Fruit fly (Drosophila melanogaster): Measurements from ENCODE around the gene CG46435.

The CG46435 gene

DNA sequence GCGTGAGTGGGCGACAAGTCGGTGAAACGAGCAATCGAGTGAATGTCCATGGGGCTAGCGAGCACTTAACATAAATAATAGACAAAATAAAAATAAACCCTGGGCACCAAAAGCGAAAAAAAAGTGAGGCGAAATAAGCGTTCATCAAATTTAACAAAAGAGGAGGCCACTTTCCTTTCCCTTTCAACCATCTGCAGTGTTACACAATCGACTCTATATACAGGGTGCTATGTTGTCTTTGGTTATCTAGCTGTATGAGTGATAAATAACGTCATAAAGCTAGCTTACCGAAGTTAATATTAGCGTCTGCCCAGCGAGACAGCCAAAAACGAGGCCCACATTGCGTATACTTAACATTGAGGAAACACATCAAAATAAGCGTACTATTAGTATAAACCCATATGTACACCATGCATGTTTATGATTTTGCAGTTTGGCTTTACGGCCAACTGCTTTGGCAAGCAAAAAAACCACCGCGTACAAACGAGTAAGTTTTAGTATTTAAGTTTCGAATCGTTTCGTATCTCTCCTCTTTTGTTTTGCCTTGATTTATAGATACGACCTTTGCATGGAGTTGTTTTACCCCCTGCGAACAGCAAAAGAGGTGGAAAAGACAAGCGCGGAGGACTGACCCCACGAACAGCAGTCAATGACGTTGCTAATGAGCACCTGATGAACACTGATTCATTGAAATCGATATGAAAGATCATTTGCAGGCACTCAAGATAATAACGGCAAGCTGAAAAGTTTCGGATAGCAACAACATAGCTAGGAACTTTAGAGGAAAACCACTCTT, 20.2 kb downstream of the CG46435 start:
- TF ChIP-seq CG17801 (GFP tag; optimal IDR thresholded peaks at IDR 0.05; ENCODE audit: partially characterized antibody) = no peak

DNA sequence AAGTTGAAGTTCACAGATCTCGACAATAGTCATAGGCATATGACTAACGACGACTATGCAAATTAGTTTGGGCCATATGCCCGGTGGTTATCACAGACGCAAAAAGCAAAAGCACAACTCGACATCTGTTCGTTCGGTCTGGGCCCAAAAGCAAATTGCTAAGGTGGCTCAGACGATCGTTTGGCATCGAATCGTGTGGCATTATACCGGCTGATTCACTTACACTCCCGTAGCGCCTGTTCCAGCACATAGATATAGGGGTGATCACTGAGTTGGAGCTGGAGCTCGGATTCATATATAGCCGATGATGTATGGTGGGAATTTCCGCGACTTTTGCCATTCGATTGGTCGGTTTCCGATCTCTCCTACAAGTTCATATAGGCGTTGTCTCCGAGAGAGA, 21.2 kb downstream of the CG46435 start:
- TF ChIP-seq CG17801 (GFP tag; optimal IDR thresholded peaks at IDR 0.05; ENCODE audit: partially characterized antibody) = no peak

DNA sequence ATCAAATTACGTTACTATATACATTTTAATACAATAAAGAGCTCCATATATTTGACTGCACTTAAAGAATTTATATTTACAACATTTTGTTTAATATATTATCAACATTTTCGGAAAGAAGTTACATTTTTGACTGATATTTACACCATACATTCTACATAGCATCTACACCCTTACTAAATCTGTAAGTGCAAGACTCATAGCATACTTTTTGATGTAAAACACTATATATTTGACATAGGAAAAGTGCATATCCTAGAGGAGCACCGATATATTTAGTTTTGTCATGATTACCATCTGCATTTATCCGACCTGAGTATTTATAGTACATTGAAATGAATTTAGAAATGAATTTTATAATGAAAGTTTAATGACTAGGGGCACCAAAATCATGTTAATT, 24.1 kb downstream of the CG46435 start:
- TF ChIP-seq CG17801 (GFP tag; optimal IDR thresholded peaks at IDR 0.05; ENCODE audit: partially characterized antibody) = no peak

DNA sequence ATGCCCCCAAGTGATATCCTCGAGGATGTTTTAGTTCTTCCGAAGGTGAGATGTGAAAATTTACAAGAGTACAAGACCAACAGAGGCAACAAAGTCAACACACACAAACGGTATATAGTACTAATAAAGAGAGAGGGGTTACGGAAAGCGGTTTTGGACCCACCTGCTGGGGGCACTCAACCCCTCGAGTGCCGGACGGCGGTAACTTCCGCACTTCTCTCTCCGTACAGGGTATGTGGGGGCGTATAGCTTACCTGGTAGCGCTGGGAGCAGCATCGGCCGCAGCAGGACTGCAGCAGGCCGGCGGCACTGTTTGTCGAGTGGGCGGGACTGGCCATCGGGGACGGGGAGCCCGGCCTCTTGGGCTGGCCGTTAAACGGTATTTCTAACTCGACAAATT, 24.5 kb downstream of the CG46435 start:
- TF ChIP-seq CG17801 (GFP tag; optimal IDR thresholded peaks at IDR 0.05; ENCODE audit: partially characterized antibody) = no peak

DNA sequence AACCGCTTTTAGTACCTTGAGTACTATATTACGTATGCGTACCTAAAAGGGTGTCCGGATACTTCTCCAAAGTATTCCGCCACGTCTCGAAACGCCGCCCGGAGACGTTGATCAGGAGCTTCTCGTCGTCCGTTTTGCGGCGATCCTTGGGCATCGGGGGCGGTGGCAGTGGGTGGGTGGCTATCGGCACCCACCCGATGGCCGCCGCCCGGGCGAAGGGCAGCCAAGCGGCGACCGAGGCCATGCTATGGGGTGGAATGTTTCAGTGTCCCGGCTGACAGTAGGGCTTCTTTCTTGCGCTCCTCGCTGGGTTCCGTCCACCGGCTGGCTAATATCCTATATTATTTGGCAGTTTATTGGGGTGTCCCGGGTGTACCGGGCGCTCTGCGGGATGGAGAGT, 29.5 kb downstream of the CG46435 start:
- no peak for TF ChIP-seq CG17801 (GFP tag; optimal IDR thresholded peaks at IDR 0.05; ENCODE audit: partially characterized antibody)

DNA sequence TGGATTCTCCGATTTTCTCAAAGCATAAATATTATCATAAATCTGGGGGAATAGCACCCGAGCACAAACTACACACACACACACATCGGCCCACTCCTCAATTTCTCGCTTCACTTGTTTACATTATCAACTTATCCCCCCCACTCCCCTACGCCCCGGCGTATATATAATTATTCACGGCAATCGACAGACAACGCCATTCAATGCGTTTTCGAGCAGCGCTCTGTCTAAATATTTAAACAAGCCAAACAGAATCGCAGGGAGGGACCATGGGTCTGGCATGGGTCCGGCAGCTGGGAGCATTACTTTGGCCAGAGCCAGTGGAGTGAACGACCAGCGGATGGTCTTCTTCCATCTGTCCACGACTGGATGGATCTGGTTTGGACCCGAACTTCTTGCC, 30.7 kb downstream of the CG46435 start:
- TF ChIP-seq CG17801 (GFP tag; optimal IDR thresholded peaks at IDR 0.05; ENCODE audit: partially characterized antibody) = no peak

DNA sequence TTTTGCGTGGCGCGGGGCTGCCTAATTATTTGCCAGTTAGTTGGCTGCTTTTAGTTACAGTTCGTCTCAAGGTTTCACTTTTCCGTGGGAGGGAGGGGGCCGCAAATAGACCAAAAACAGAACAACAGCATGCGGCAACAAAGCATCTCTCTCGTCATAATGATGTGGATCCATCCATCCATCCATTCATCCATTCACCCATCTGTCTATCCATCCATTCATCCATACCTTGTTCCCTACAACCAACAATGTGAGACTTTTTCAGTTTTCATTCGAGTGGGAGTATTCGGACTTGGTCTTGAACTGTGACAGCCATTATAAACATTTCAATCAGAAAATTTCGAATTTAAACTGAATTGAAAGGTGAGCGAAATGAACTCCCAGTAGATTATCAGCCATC, 34.4 kb downstream of the CG46435 start:
- no peak for TF ChIP-seq CG17801 (GFP tag; optimal IDR thresholded peaks at IDR 0.05; ENCODE audit: partially characterized antibody)

DNA sequence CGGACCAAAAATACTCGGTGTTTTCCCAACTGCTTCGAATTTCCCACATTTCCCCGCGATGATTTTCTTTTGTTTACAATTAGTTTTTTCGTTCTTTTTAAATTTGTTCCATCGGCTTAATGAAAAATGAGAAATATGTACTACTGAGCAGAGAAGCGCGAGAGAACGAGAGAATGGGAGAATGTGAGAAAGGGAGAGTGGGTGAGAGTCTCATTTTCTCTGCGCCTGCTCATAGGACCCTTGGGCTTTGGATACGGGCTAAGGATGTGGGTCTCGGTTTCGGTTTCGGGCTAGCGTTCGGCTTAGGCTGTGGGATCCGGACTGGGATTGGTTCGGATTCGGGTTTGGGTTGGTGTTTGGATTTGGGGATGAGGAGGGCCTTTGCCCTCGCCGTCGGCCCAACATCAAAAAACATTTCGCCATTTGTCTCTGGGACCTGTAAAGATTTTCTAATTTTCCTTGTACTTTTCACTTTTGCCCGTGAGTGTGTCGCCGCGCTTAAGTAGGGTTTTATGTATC, 35.9 kb downstream of the CG46435 start:
- TF ChIP-seq CG17801 (GFP tag; optimal IDR thresholded peaks at IDR 0.05; ENCODE audit: partially characterized antibody) = no peak

DNA sequence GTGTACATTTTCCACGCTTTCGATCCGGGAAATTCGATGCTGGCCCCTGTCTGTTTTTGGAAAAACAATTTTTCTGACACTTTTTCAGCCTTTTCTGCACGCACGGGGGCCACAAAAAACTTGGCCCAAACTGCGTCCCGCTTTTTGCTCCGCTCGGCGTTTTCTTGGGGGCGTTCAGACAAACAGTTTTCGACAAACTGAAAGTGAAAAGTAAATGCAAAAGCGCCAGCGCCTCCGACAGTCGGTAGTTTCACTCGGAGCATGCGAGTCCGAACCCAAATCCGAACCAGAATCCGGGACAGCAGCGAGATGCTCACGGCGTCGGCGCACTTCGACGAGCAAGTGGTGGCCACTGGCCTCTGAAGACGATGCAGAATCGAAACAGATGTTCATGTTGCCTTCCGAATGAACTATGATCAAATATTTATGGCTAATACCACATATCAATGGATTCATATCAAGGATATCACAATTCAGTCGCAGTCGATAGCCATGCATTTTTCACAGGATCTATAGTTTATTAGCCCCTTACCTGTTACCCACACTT, 39.5 kb downstream of the CG46435 start, which contains the start of gene Shal:
TSS of gene Shal (minus strand) at position 200 of the 547 bp plus-strand sequence.
- TF ChIP-seq CG17801 (GFP tag; optimal IDR thresholded peaks at IDR 0.05; ENCODE audit: partially characterized antibody) = no peak

DNA sequence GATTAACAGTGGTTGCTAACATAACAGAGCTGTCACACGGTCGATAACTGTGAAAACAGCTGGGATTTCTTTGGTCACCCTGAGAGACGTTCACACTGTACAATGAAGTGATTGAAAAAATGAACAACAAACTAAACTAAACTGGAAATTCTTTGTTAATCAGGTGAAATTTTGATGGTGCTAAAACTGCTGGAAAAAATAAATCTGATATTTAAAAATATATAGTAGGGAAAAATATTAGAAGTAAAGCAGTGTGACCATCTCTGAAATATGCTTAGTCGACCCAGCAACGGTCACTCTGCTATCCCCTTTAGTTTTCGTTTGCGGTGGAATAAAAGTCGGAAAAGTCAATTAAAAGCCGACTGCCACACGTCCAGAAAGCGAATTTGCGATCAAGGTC, 41.1 kb downstream of the CG46435 start, which contains the start of the genes CG9231 and CG9330:
TSS of gene CG9231 (minus strand) at position 25 of the 400 bp plus-strand sequence.
TSS of gene CG9330 (plus strand) at position 275 of the 400 bp plus-strand sequence.
- TF ChIP-seq CG17801 (GFP tag; optimal IDR thresholded peaks at IDR 0.05; ENCODE audit: partially characterized antibody) = peak; percentile 20

DNA sequence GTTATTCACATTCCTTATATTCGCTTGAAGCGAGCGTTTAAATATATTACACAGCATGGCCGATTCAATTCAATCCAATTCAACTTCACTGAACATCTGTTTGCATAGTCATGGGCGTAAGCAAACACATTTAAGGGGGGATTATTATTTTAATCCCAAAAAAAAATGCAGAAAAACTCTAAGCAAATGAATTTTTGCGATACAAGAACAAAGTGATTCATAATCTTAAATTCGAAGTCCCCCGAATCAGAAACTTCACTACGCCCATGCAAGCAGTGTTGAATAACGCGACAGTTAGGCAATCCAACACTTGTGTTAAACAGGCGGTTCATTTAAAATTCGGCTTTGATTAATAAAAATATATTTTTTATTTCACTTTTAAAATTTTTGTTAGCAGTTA, 45.5 kb downstream of the CG46435 start, which contains the start of gene CG14100:
TSS of gene CG14100 (minus strand) at position 103 of the 400 bp plus-strand sequence.
- TF ChIP-seq CG17801 (GFP tag; optimal IDR thresholded peaks at IDR 0.05; ENCODE audit: partially characterized antibody) = peak; percentile 100

All from ovary, adult (tissue).